Fruit fly (Drosophila melanogaster) whole organism, pupa: ENCODE measurements around the gene gskt.

ENCODE experiments used
- CG10348 ChIP-seq: fragments of 200-800 bp; sonication (Bioruptor generic); IDR thresholded peaks from 2 replicates; pipeline ENCODE4 v1.3.6; 2022; ENCODE audit warnings: missing biosample characterization, missing genetic modification characterization
- CG12605 ChIP-seq: fragments of 200-800 bp; sonication (Bioruptor generic); IDR thresholded peaks from 2 replicates; pipeline ENCODE4 v1.3.6; 2022; ENCODE audit warnings: missing biosample characterization, missing genetic modification characterization
- CG14655 ChIP-seq: fragments of 200-800 bp; sonication (Bioruptor generic); optimal IDR thresholded peaks from 3 replicates; lab custom pipeline; 2017; ENCODE audit warnings: mild to moderate bottlenecking, missing biosample characterization, missing genetic modification reagents, missing genetic modification characterization
- CG15710 ChIP-seq: fragments of 200-800 bp; sonication (Bioruptor generic); optimal IDR thresholded peaks from 2 replicates; lab custom pipeline; 2018; ENCODE audit warnings: missing biosample characterization, mild to moderate bottlenecking, missing genetic modification characterization, moderate library complexity
- CG17806 ChIP-seq: fragments of 200-800 bp; sonication (Bioruptor generic); optimal IDR thresholded peaks from 2 replicates; lab custom pipeline; 2018; ENCODE audit warnings: missing biosample characterization, mild to moderate bottlenecking, missing genetic modification characterization, moderate library complexity
- CG32121 ChIP-seq: fragments of 200-800 bp; sonication (Bioruptor generic); IDR thresholded peaks from 2 replicates; pipeline ENCODE4 v1.3.6; 2022; ENCODE audit warnings: missing biosample characterization, missing genetic modification characterization
- CG34367 ChIP-seq: fragments of 200-800 bp; sonication (Bioruptor generic); optimal IDR thresholded peaks from 2 replicates; lab custom pipeline; 2018; ENCODE audit warnings: missing biosample characterization, mild to moderate bottlenecking, missing genetic modification characterization
- CG4496 ChIP-seq: fragments of 200-800 bp; sonication (Bioruptor generic); IDR thresholded peaks from 3 replicates; pipeline ENCODE4 v1.3.6; 2022; ENCODE audit warnings: missing biosample characterization, missing genetic modification characterization
- CG8159 ChIP-seq: fragments of 200-800 bp; sonication (Bioruptor generic); optimal IDR thresholded peaks from 3 replicates; lab custom pipeline; 2018; ENCODE audit warnings: missing biosample characterization, mild to moderate bottlenecking, missing genetic modification characterization, moderate library complexity
- CG8301 ChIP-seq: fragments of 200-800 bp; sonication (Bioruptor generic); optimal IDR thresholded peaks from 2 replicates; lab custom pipeline; 2018; ENCODE audit warnings: missing biosample characterization, mild to moderate bottlenecking, missing genetic modification characterization
- CG9948 ChIP-seq: fragments of 200-800 bp; sonication (Bioruptor generic); optimal IDR thresholded peaks from 2 replicates; lab custom pipeline; 2018; ENCODE audit warnings: missing biosample characterization, mild to moderate bottlenecking, missing genetic modification characterization, moderate library complexity
- D1 ChIP-seq: fragments of 200-800 bp; sonication (Bioruptor generic); optimal IDR thresholded peaks from 2 replicates; lab custom pipeline; 2018; ENCODE audit warnings: missing biosample characterization, mild to moderate bottlenecking, missing genetic modification characterization, moderate library complexity
- EcR ChIP-seq: fragments of 200-800 bp; sonication (Bioruptor generic); optimal IDR thresholded peaks from 3 replicates; lab custom pipeline; 2019; ENCODE audit warnings: missing biosample characterization, missing genetic modification characterization, mild to moderate bottlenecking, moderate library complexity, missing genetic modification reagents
- Ets98B ChIP-seq: fragments of 200-800 bp; sonication (Bioruptor generic); IDR thresholded peaks from 2 replicates; pipeline ENCODE4 v1.3.6; 2022; ENCODE audit warnings: missing biosample characterization, missing genetic modification characterization
- Pif1A ChIP-seq: fragments of 200-800 bp; sonication (Bioruptor generic); optimal IDR thresholded peaks from 3 replicates; lab custom pipeline; 2016; ENCODE audit warnings: missing biosample characterization, missing genetic modification characterization
- Pif1B ChIP-seq: fragments of 200-800 bp; sonication (Bioruptor generic); optimal IDR thresholded peaks from 3 replicates; lab custom pipeline; 2016; ENCODE audit warnings: missing biosample characterization, missing genetic modification characterization
- Snoo ChIP-seq: fragments of 200-800 bp; sonication (Bioruptor generic); optimal IDR thresholded peaks from 3 replicates; lab custom pipeline; 2017; ENCODE audit warnings: missing biosample characterization, mild to moderate bottlenecking, missing genetic modification characterization, inconsistent platforms
- fd96Ca ChIP-seq: fragments of 200-800 bp; sonication (Bioruptor generic); IDR thresholded peaks from 3 replicates; pipeline ENCODE4 v1.3.6; 2022; ENCODE audit warnings: missing biosample characterization, missing genetic modification characterization
- gl ChIP-seq: fragments of 200-800 bp; sonication (Bioruptor generic); optimal IDR thresholded peaks from 2 replicates; lab custom pipeline; 2018; ENCODE audit warnings: missing biosample characterization, mild to moderate bottlenecking, missing genetic modification characterization
- rn ChIP-seq: fragments of 200-800 bp; sonication (Bioruptor generic); IDR thresholded peaks from 2 replicates; pipeline ENCODE4 v1.3.6; 2022; ENCODE audit warnings: missing biosample characterization, missing genetic modification characterization

gskt gene

dm6 chr3R:31405277-31406207, 33.3 kb downstream of the gskt start, which contains the start of gene PNPase:
Gene PNPase (minus strand): TSS chr3R:31405452.
- TF ChIP-seq CG32121 (GFP tag; lab: Robert Waterston, UW) (peak; percentile 62), CG8301 (tag; lab: Kevin White, UChicago) (no peak), CG4496 (GFP tag; lab: Robert Waterston, UW) (0 out of 3 replicates have a peak, but pooled peaks have one; percentile 10), CG12605 (GFP tag; lab: Robert Waterston, UW) (peak; percentile 45), Ets98B (GFP tag; lab: Robert Waterston, UW) (no peak; the same call in 1 of the 2 replicates), EcR (GFP tag; lab: Kevin White, UChicago) (peak; percentile 28)

dm6 chr3R:31407026-31407654, 34.9 kb downstream of the gskt start:
- TF ChIP-seq CG8301 (tag; lab: Kevin White, UChicago) (no peak), CG12605 (GFP tag; lab: Robert Waterston, UW) (no peak), Pif1B (GFP tag; lab: Kevin White, UChicago) (no peak), D1 (tag; lab: Kevin White, UChicago) (no peak), CG15710 (tag; lab: Kevin White, UChicago) (no peak), EcR (GFP tag; lab: Kevin White, UChicago) (peak; percentile 66), rn (GFP tag; lab: Robert Waterston, UW) (no peak)

dm6 chr3R:31409627-31410201, 37.5 kb downstream of the gskt start:
- no peak for TF ChIP-seq CG9948 (tag; lab: Kevin White, UChicago)
- TF ChIP-seq EcR (GFP tag; lab: Kevin White, UChicago) = peak; percentile 64
- peak; percentile 13 for TF ChIP-seq Pif1B (GFP tag; lab: Kevin White, UChicago)

- TF ChIP-seq CG9948 (tag; lab: Kevin White, UChicago) (no peak), EcR (GFP tag; lab: Kevin White, UChicago) (no peak), CG4496 (GFP tag; lab: Robert Waterston, UW) (no peak), CG12605 (GFP tag; lab: Robert Waterston, UW) (no peak)
Observed at dm6 chr3R:31419531-31419930, 47.3 kb downstream of the gskt start.

- TF ChIP-seq CG10348 (no peak), CG14655 (GFP tag; lab: Kevin White, UChicago) (no peak), Pif1A (no peak), CG8159 (tag; lab: Kevin White, UChicago) (no peak), CG17806 (tag; lab: Kevin White, UChicago) (no peak), CG4496 (GFP tag; lab: Robert Waterston, UW) (no peak; the same call in 2 of the 3 replicates), CG34367 (no peak), CG32121 (GFP tag; lab: Robert Waterston, UW) (no peak), gl (tag; lab: Kevin White, UChicago) (no peak), CG9948 (tag; lab: Kevin White, UChicago) (no peak), Snoo (no peak), fd96Ca (GFP tag; lab: Robert Waterston, UW) (no peak)
Observed at dm6 chr3R:31420675-31421074, 48.4 kb downstream of the gskt start.

- TF ChIP-seq CG8159 (tag; lab: Kevin White, UChicago) = peak; percentile 3
- no peak for TF ChIP-seq CG15710 (tag; lab: Kevin White, UChicago)
Observed at dm6 chr3R:31421995-31422394, 49.8 kb downstream of the gskt start.
